Worm (Caenorhabditis elegans) whole organism, L3 larva: ENCODE measurements around the gene srlf-36.

Experiments used
- elt-3 ChIP-seq, 3 experiments: fragments of 150-350 bp in 1 of 3; sonication (generic microtip) in 2 of 3; optimal IDR thresholded peaks; 2 replicates in 2 of 3; 4 replicates in 1 of 3; lab custom pipeline; 2014 to 2017; ENCODE audit warnings: missing biosample characterization in 3 of 3, missing genetic modification characterization in 3 of 3
- nhr-11 ChIP-seq: fragments of 150-350 bp; optimal IDR thresholded peaks from 2 replicates; lab custom pipeline; 2014; ENCODE audit warnings: missing biosample characterization, missing genetic modification characterization
- nhr-25 ChIP-seq: sonication (generic microtip); optimal IDR thresholded peaks from 2 replicates; lab custom pipeline; 2017; ENCODE audit warnings: missing biosample characterization, missing genetic modification characterization
- unc-39 ChIP-seq: sonication (generic microtip); optimal IDR thresholded peaks from 4 replicates; lab custom pipeline; 2017; ENCODE audit warnings: missing biosample characterization, missing genetic modification characterization

ce11 chrV:559940-560339 lies 49.6 kb downstream of the srlf-36 start, which contains the start of gene srx-7:
- TF ChIP-seq nhr-25 (tag; lab: Kevin White, UChicago) = no peak
- no peak for TF ChIP-seq unc-39 (tag; lab: Kevin White, UChicago)
- TF ChIP-seq elt-3 (tag; optimal IDR thresholded peaks at IDR 0.05; lab: Kevin White, UChicago) = no peak
- no peak for TF ChIP-seq nhr-11 (tag; lab: Kevin White, UChicago)
